Fruit fly (Drosophila melanogaster): ENCODE measurements around the gene CG13300.

DNA sequence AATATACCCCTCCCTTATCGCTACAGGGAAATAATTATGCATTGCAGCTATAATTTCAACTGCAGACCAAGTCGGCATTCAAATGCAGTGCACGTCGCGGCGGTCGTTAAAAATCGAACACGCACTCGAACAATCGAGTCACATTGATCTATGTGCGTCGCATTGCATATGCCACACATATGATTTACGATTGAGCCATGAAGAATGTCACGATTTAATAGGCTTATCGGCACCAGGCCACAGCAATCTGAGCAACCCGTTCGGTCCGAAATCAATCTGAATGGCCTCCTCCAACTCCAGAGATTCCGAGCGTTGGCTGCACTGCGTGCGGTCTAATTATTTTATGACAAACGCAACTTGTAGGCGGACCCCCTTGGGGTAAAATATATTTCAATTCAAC lies 41.7 kb downstream of the CG13300 start:
- TF ChIP-seq CG6276 (GFP tag; optimal IDR thresholded peaks at IDR 0.05) (no peak), Eip75B (GFP tag; optimal IDR thresholded peaks at IDR 0.05) (no peak)
